Worm (Caenorhabditis elegans) whole organism, late embryonic: ENCODE measurements around the gene C33G3.6.

ENCODE experiments used
- K02D7.2 ChIP-seq: sonication (generic microtip); optimal IDR thresholded peaks from 2 replicates; lab custom pipeline; 2017; ENCODE audit warnings: mild to moderate bottlenecking, missing genetic modification characterization, missing compliant biosample characterization
- ceh-19 ChIP-seq: fragments of 200-800 bp; sonication (Bioruptor generic); optimal IDR thresholded peaks from 2 replicates; lab custom pipeline; 2018; ENCODE audit warnings: mild to moderate bottlenecking, missing genetic modification characterization, missing compliant biosample characterization
- ceh-24 ChIP-seq: sonication (generic microtip); optimal IDR thresholded peaks from 2 replicates; lab custom pipeline; 2016; ENCODE audit warnings: mild to moderate bottlenecking, missing genetic modification characterization, missing compliant biosample characterization
- dmd-4 ChIP-seq: sonication (generic microtip); optimal IDR thresholded peaks from 2 replicates; lab custom pipeline; 2016; ENCODE audit warnings: borderline replicate concordance, missing genetic modification characterization, missing compliant biosample characterization
- elt-2 ChIP-seq: sonication (generic microtip); optimal IDR thresholded peaks from 2 replicates; lab custom pipeline; 2016; ENCODE audit warnings: missing genetic modification reagents, missing genetic modification characterization, missing compliant biosample characterization
- ets-4 ChIP-seq: sonication (generic microtip); optimal IDR thresholded peaks from 2 replicates; lab custom pipeline; 2016; ENCODE audit warnings: missing genetic modification characterization, missing compliant biosample characterization

ce11 chrX:14067641-14068040 is 16.5 kb downstream of the C33G3.6 start, which contains the start of gene lgc-21:
- no peak for TF ChIP-seq ceh-24 (tag; lab: Kevin White, UChicago)
- TF ChIP-seq K02D7.2 (tag; lab: Kevin White, UChicago), result no peak
- no peak for TF ChIP-seq elt-2 (tag; lab: Kevin White, UChicago)
- TF ChIP-seq dmd-4, result no peak
- no peak for TF ChIP-seq ets-4 (tag; lab: Kevin White, UChicago)
- TF ChIP-seq ceh-19 (GFP tag; lab: Kevin White, UChicago), result no peak
